In the genomic region with DNA sequence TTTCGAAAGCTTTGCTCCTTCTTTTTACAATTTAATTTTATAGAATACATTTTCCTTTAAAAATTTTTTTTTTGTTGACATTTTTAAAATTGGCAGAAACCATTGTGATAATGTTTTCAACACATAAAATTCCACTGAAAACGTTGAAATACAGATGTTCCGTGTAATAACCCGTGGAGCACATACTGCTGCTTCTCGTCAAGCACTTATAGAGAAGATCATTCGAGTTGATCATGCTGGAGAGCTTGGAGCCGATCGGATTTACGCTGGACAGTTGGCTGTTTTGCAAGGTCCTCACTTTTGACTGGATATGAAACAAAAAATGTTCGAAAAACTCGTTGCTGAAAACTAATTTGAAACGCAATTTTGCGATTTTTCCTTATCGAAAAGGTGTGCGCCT, we compare ENCODE assay signal across 3 worm cellular contexts.
TF ChIP-seq lines count a peak whose summit lies in the region.

A gene (plus strand): TSS at position 155 of the 400 bp plus-strand sequence.

TF ChIP-seq in whole organism, L3 larva, 47 proteins besides CTCF, POLR2A, EP300 and RAD21:
- TF ChIP-seq ceh-16 (tag; optimal IDR thresholded peaks at IDR 0.05; lab: Kevin White, UChicago) = no peak
- TF ChIP-seq ama-1 (optimal IDR thresholded peaks at IDR 0.05; lab: Kevin White, UChicago) = peak; percentile 43

TF ChIP-seq in whole organism, L4 larva, 104 proteins besides CTCF, POLR2A, EP300 and RAD21:
- TF ChIP-seq hmg-1.1 (GFP tag; IDR thresholded peaks at IDR 0.05; lab: Robert Waterston, UW) = no peak
- TF ChIP-seq ZK337.2 (GFP tag; IDR thresholded peaks at IDR 0.05; lab: Robert Waterston, UW) = no peak
- TF ChIP-seq Y48G9A.11 (GFP tag; IDR thresholded peaks at IDR 0.05; lab: Robert Waterston, UW) = 0 out of 2 replicates have a peak, but pooled peaks have one; percentile 7
- no peak for TF ChIP-seq fkh-10 (GFP tag; optimal IDR thresholded peaks at IDR 0.05; lab: Kevin White, UChicago)
- no peak for TF ChIP-seq ceh-28 (tag; optimal IDR thresholded peaks at IDR 0.05; lab: Kevin White, UChicago)
- no peak for TF ChIP-seq R02D3.7 (tag; optimal IDR thresholded peaks at IDR 0.05; lab: Kevin White, UChicago)
- no peak for TF ChIP-seq mep-1 (tag; optimal IDR thresholded peaks at IDR 0.05; lab: Kevin White, UChicago)
- TF ChIP-seq D1046.2 (GFP tag; IDR thresholded peaks at IDR 0.05; lab: Robert Waterston, UW) = no peak
- TF ChIP-seq F26F4.8 (GFP tag; conservative IDR thresholded peaks at IDR 0.05; lab: Robert Waterston, UW) = 0 out of 2 replicates have a peak, but pooled peaks have one; percentile 56
- TF ChIP-seq nhr-102 (tag; optimal IDR thresholded peaks at IDR 0.05; lab: Kevin White, UChicago) = peak; percentile 13
- TF ChIP-seq ama-1 (optimal IDR thresholded peaks at IDR 0.05; lab: Kevin White, UChicago) = peak; percentile 50
- no peak for TF ChIP-seq arid-1 (GFP tag; conservative IDR thresholded peaks at IDR 0.05; lab: Robert Waterston, UW)
- TF ChIP-seq mdl-1 (tag; optimal IDR thresholded peaks at IDR 0.05; lab: Kevin White, UChicago) = no peak
- TF ChIP-seq lin-38 (GFP tag; IDR thresholded peaks at IDR 0.05; lab: Robert Waterston, UW) = no peak
- TF ChIP-seq nhr-25 (tag; optimal IDR thresholded peaks at IDR 0.05; lab: Kevin White, UChicago; ENCODE audit: borderline replicate concordance, insufficient read depth) = no peak
- peak; percentile 31 for TF ChIP-seq nhr-111 (GFP tag; optimal IDR thresholded peaks at IDR 0.05; lab: Kevin White, UChicago)
- no peak for TF ChIP-seq zfp-3 (GFP tag; conservative IDR thresholded peaks at IDR 0.05; lab: Robert Waterston, UW)
- TF ChIP-seq ceh-32 (tag; optimal IDR thresholded peaks at IDR 0.05; lab: Kevin White, UChicago; ENCODE audit: poor library complexity) = no peak
- TF ChIP-seq mes-2 (tag; optimal IDR thresholded peaks at IDR 0.05; lab: Kevin White, UChicago; ENCODE audit: poor library complexity, severe bottlenecking) = no peak
- 0 out of 2 replicates have a peak, but pooled peaks have one; percentile 12 for TF ChIP-seq Y105C5A.15 (GFP tag; IDR thresholded peaks at IDR 0.05; lab: Robert Waterston, UW)
- TF ChIP-seq unc-62 (GFP tag; optimal IDR thresholded peaks at IDR 0.05 in 1 of 2; lab: Kevin White, UChicago) = peak in 1 of 2 experiments; percentile 24
- no peak for TF ChIP-seq unc-62 (tag; optimal IDR thresholded peaks at IDR 0.05; lab: Kevin White, UChicago)
- TF ChIP-seq nhr-42 (GFP tag; IDR thresholded peaks at IDR 0.05; lab: Robert Waterston, UW) = peak; percentile 50; the same call in 1 of the 2 replicates
- TF ChIP-seq ZK546.5 (tag; optimal IDR thresholded peaks at IDR 0.05; lab: Kevin White, UChicago) = no peak
- TF ChIP-seq zip-2 (tag; optimal IDR thresholded peaks at IDR 0.05; lab: Kevin White, UChicago) = no peak
- no peak for TF ChIP-seq T26A8.4 (GFP tag; IDR thresholded peaks at IDR 0.05; lab: Robert Waterston, UW)

TF ChIP-seq in whole organism, young adult, 124 proteins besides CTCF, POLR2A, EP300 and RAD21:
- TF ChIP-seq hsf-1 (GFP tag; IDR thresholded peaks at IDR 0.05; lab: Robert Waterston, UW) (0 out of 2 replicates have a peak, but pooled peaks have one; percentile 55), die-1 (tag; optimal IDR thresholded peaks at IDR 0.05; lab: Kevin White, UChicago) (no peak), madf-6 (GFP tag; IDR thresholded peaks at IDR 0.05; lab: Robert Waterston, UW) (peak; percentile 24; the same call in 1 of the 2 replicates), cebp-2 (GFP tag; IDR thresholded peaks at IDR 0.05; lab: Robert Waterston, UW) (no peak), nfya-1 (tag; optimal IDR thresholded peaks at IDR 0.05; lab: Kevin White, UChicago; ENCODE audit: borderline replicate concordance, insufficient read depth) (no peak), ekl-4 (GFP tag; IDR thresholded peaks at IDR 0.05; lab: Robert Waterston, UW) (0 out of 2 replicates have a peak, but pooled peaks have one; percentile 33), F52B5.7 (tag; optimal IDR thresholded peaks at IDR 0.05; lab: Kevin White, UChicago) (peak; percentile 6), F39B2.1 (GFP tag; IDR thresholded peaks at IDR 0.05; lab: Robert Waterston, UW) (no peak), Y53G8AR.9 (GFP tag; conservative IDR thresholded peaks at IDR 0.05; lab: Robert Waterston, UW) (no peak), F22D6.2 (tag; optimal IDR thresholded peaks at IDR 0.05; lab: Kevin White, UChicago) (no peak), ceh-40 (GFP tag; IDR thresholded peaks at IDR 0.05; lab: Robert Waterston, UW) (no peak), xnd-1 (tag; optimal IDR thresholded peaks at IDR 0.05; lab: Kevin White, UChicago) (no peak), mes-4 (tag; optimal IDR thresholded peaks at IDR 0.05; lab: Kevin White, UChicago) (no peak), nfyb-1 (GFP tag; IDR thresholded peaks at IDR 0.05; lab: Robert Waterston, UW) (0 out of 2 replicates have a peak, but pooled peaks have one; percentile 8), F37B4.10 (GFP tag; IDR thresholded peaks at IDR 0.05; lab: Robert Waterston, UW) (no peak), let-526 (GFP tag; IDR thresholded peaks at IDR 0.05; lab: Robert Waterston, UW) (no peak), rcor-1 (GFP tag; IDR thresholded peaks at IDR 0.05; lab: Robert Waterston, UW) (no peak), lin-54 (GFP tag; optimal IDR thresholded peaks at IDR 0.05; lab: Kevin White, UChicago) (no peak), ets-4 (GFP tag; optimal IDR thresholded peaks at IDR 0.05; lab: Kevin White, UChicago) (no peak), Y95B8A.8 (GFP tag; IDR thresholded peaks at IDR 0.05; lab: Robert Waterston, UW) (no peak), C06A6.2 (GFP tag; conservative IDR thresholded peaks at IDR 0.05; lab: Robert Waterston, UW) (no peak), rec-8 (tag; optimal IDR thresholded peaks at IDR 0.05; lab: Kevin White, UChicago) (no peak), unc-130 (GFP tag; optimal IDR thresholded peaks at IDR 0.05; lab: Kevin White, UChicago) (no peak), dpff-1 (tag; optimal IDR thresholded peaks at IDR 0.05; lab: Kevin White, UChicago) (peak; percentile 4), lsl-1 (GFP tag; optimal IDR thresholded peaks at IDR 0.05; lab: Kevin White, UChicago) (no peak), F49E8.2 (tag; optimal IDR thresholded peaks at IDR 0.05; lab: Kevin White, UChicago; ENCODE audit: insufficient read depth) (no peak), aptf-2 (GFP tag; conservative IDR thresholded peaks at IDR 0.05; lab: Robert Waterston, UW) (no peak), gei-17 (GFP tag; optimal IDR thresholded peaks at IDR 0.05; lab: Kevin White, UChicago) (no peak), hmg-1.2 (GFP tag; IDR thresholded peaks at IDR 0.05; lab: Robert Waterston, UW) (no peak)
